Fruit fly (Drosophila melanogaster) whole organism, embryonic: ENCODE measurements around the gene CG31832.

Experiments used
- TFAM ChIP-seq: fragments of 200-800 bp; sonication (Bioruptor generic); optimal IDR thresholded peaks from 2 replicates; lab custom pipeline; 2017; ENCODE audit warnings: missing biosample characterization, missing genetic modification characterization, inconsistent platforms
- eyg ChIP-seq: fragments of 200-800 bp; sonication (Bioruptor generic); optimal IDR thresholded peaks from 3 replicates; lab custom pipeline; 2016; ENCODE audit warnings: missing biosample characterization, missing genetic modification characterization
- nerfin-1 ChIP-seq: fragments of 200-800 bp; sonication (Bioruptor generic); optimal IDR thresholded peaks from 3 replicates; lab custom pipeline; 2019; ENCODE audit warnings: missing biosample characterization, mild to moderate bottlenecking, missing genetic modification characterization, moderate library complexity
- tin ChIP-seq: fragments of 200-800 bp; sonication (Bioruptor generic); optimal IDR thresholded peaks from 3 replicates; lab custom pipeline; 2016; ENCODE audit warnings: missing biosample characterization, missing genetic modification characterization
- tx ChIP-seq: fragments of 200-800 bp; sonication (Bioruptor generic); optimal IDR thresholded peaks from 2 replicates; lab custom pipeline; 2016; ENCODE audit warnings: missing biosample characterization, missing genetic modification characterization

DNA sequence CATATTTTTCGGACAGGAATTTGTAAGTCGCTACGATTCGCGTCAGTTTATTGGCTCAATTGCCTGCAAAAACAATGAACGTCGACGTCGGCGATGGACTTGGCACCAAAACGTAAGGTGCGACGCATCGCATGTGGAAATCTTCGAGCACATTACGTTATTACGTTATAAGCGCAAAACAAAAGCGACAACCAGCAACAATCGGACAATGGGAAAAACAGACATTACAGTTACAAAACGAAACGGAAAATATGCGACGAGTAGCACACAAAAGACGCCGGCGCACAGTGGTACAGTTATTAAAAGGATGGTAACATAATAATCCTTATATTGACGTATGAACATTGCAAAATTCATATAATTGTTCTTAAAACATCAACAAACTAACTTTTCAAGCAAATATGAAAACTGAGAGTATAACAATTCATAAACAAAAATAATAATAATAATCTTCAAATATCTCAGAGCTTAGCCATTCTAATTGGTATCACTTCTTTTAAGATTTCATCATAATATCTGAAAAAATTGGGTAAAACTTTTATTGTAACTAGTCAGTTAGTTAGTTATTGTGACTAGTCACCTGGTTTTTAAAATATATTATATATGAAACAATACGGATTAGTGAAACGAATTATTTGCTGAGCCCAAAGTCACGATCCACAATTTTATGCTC lies 36.6 kb downstream of the CG31832 start:
- TF ChIP-seq TFAM (no peak), nerfin-1 (tag; lab: Kevin White, UChicago) (no peak), eyg (GFP tag; lab: Kevin White, UChicago) (no peak), tin (GFP tag; lab: Kevin White, UChicago) (peak; percentile 20), tx (GFP tag; lab: Kevin White, UChicago) (no peak)
